Fruit fly (Drosophila melanogaster): ENCODE data around the gene tadr.

Gene tadr

dm6 chr2L:21107651-21108489, 32.7 kb downstream of the tadr start (continued):
- TF ChIP-seq Bteb2 (GFP tag; optimal IDR thresholded peaks at IDR 0.05) (no peak), CG8290 (GFP tag; optimal IDR thresholded peaks at IDR 0.05) (no peak), CG8290 (tag; optimal IDR thresholded peaks at IDR 0.05) (peak in 1 of 2 experiments; percentile 11), repo (GFP tag; optimal IDR thresholded peaks at IDR 0.05) (no peak), CG2202 (tag; optimal IDR thresholded peaks at IDR 0.05) (no peak), Dll (GFP tag; IDR thresholded peaks at IDR 0.05; ENCODE audit: partially characterized antibody) (0 out of 4 replicates have a peak, but pooled peaks have one; percentile 14), phol (tag; optimal IDR thresholded peaks at IDR 0.05) (peak; percentile 33), lmd (GFP tag; IDR thresholded peaks at IDR 0.05) (no peak), E2f2 (GFP tag; IDR thresholded peaks at IDR 0.05) (peak; percentile 19; the same call in 1 of the 2 replicates), bsh (GFP tag; optimal IDR thresholded peaks at IDR 0.05) (peak in 1 of 2 experiments; percentile 37), crol (GFP tag; IDR thresholded peaks at IDR 0.05) (0 out of 2 replicates have a peak, but pooled peaks have one; percentile 9), Fer2 (tag; optimal IDR thresholded peaks at IDR 0.05) (no peak), CG2120 (GFP tag; optimal IDR thresholded peaks at IDR 0.05) (peak; percentile 15), slou (GFP tag; optimal IDR thresholded peaks at IDR 0.05) (no peak), CTCF (GFP tag; optimal IDR thresholded peaks at IDR 0.05) (peak; percentile 1), Pdp1 (GFP tag; optimal IDR thresholded peaks at IDR 0.05) (peak in 1 of 2 experiments; percentile 31), Rfx (GFP tag; IDR thresholded peaks at IDR 0.05) (0 out of 2 replicates have a peak, but pooled peaks have one; percentile 24), CG17359 (tag; optimal IDR thresholded peaks at IDR 0.05) (peak; percentile 1), CG33213 (GFP tag; optimal IDR thresholded peaks at IDR 0.05) (no peak), chinmo (GFP tag; IDR thresholded peaks at IDR 0.05; ENCODE audit: partially characterized antibody) (0 out of 4 replicates have a peak, but pooled peaks have one; percentile 30), CG13287 (GFP tag; IDR thresholded peaks at IDR 0.05; ENCODE audit: partially characterized antibody) (peak; percentile 26; the same call in 1 of the 2 replicates), HHEX (GFP tag; optimal IDR thresholded peaks at IDR 0.05) (peak; percentile 31), Ada2b (GFP tag; IDR thresholded peaks at IDR 0.05) (no peak), cwo (GFP tag; optimal IDR thresholded peaks at IDR 0.05) (peak; percentile 51), CG8388 (GFP tag; optimal IDR thresholded peaks at IDR 0.05) (peak; percentile 16), jing (GFP tag; optimal IDR thresholded peaks at IDR 0.05) (no peak), CG15514 (GFP tag; optimal IDR thresholded peaks at IDR 0.05) (peak; percentile 17), Mes4 (GFP tag; optimal IDR thresholded peaks at IDR 0.05) (no peak), nmo (GFP tag; optimal IDR thresholded peaks at IDR 0.05) (peak; percentile 23)

DNA sequence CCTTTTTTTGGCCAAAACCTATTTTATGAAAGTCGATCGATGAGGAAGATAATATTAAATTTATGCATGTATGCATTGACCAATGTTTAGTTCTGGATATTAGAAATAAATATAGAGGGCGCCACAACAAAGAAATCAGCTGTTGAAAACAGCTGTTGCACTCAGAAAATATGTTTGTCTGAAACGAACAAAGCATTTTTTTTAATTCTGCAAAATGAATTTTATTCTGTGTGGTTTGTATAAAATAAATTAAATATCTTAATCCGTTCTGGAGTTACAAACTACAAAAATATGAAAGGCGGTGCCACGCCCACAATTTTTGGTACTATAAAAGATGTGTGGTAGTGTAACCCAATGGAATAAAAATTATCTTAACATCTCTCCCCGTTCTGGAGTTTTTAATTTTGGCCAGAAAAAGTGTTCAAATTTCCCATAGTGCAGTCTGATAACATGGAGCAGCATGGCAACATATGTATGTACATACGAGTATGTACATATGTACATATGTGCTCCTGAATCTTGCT, 33.6 kb downstream of the tadr start:
- no peak for TF ChIP-seq amos (GFP tag; IDR thresholded peaks at IDR 0.05; ENCODE audit: partially characterized antibody)
- peak; percentile 66 for TF ChIP-seq CG30431 (GFP tag; optimal IDR thresholded peaks at IDR 0.05)
- TF ChIP-seq CG3163 (GFP tag; optimal IDR thresholded peaks at IDR 0.05), result no peak
- peak; percentile 42 for TF ChIP-seq jing (GFP tag; optimal IDR thresholded peaks at IDR 0.05)
- peak; percentile 65 for TF ChIP-seq dmrt99B (tag; optimal IDR thresholded peaks at IDR 0.05)
- no peak for TF ChIP-seq gcm2 (GFP tag; optimal IDR thresholded peaks at IDR 0.05)
- TF ChIP-seq Jarid2 (GFP tag; optimal IDR thresholded peaks at IDR 0.05), result peak; percentile 31
- no peak for TF ChIP-seq dimm (GFP tag; IDR thresholded peaks at IDR 0.05)
- peak; percentile 28 for TF ChIP-seq odd (GFP tag; optimal IDR thresholded peaks at IDR 0.05)
- TF ChIP-seq CG17385 (GFP tag; optimal IDR thresholded peaks at IDR 0.05), result peak; percentile 57
- no peak for TF ChIP-seq Hey (tag; optimal IDR thresholded peaks at IDR 0.05)
- TF ChIP-seq bsh (GFP tag; optimal IDR thresholded peaks at IDR 0.05), result peak in 1 of 2 experiments; percentile 78
- peak; percentile 56 for TF ChIP-seq CG33557 (GFP tag; optimal IDR thresholded peaks at IDR 0.05)
- TF ChIP-seq CG9932 (GFP tag; IDR thresholded peaks at IDR 0.05), result no peak
- peak; percentile 6 for TF ChIP-seq CG6813 (GFP tag; optimal IDR thresholded peaks at IDR 0.05)
- no peak for TF ChIP-seq CG17186 (GFP tag; optimal IDR thresholded peaks at IDR 0.05)
- peak; percentile 26 for TF ChIP-seq Bdp1 (GFP tag; optimal IDR thresholded peaks at IDR 0.05)
- TF ChIP-seq Sox102F (GFP tag; optimal IDR thresholded peaks at IDR 0.05), result peak; percentile 79
- peak; percentile 43 for TF ChIP-seq gsb-n (tag; optimal IDR thresholded peaks at IDR 0.05)
- peak; percentile 5; the same call in 1 of the 2 replicates for TF ChIP-seq CG14014 (GFP tag; IDR thresholded peaks at IDR 0.05)
- peak; percentile 56 for TF ChIP-seq CG15601 (tag; optimal IDR thresholded peaks at IDR 0.05)

Measured in whole organism, embryonic.